Fruit fly (Drosophila melanogaster) whole organism, wandering third instar larva: ENCODE measurements around the gene Spn.

Source experiments
- Abd-B ChIP-seq: fragments of >200 bp; optimal IDR thresholded peaks from 2 replicates; lab custom pipeline; 2017; ENCODE audit warnings: missing biosample characterization, missing genetic modification characterization
- Myc ChIP-seq: fragments of >200 bp; optimal IDR thresholded peaks from 2 replicates; lab custom pipeline; 2017
- br ChIP-seq: fragments of 200-800 bp; sonication (Bioruptor generic); optimal IDR thresholded peaks from 2 replicates; lab custom pipeline; 2016; ENCODE audit warnings: missing biosample characterization, missing genetic modification characterization
- brk ChIP-seq: fragments of 200-800 bp; sonication (Bioruptor generic); optimal IDR thresholded peaks from 2 replicates; lab custom pipeline; 2016; ENCODE audit warnings: missing biosample characterization, mild to moderate bottlenecking, missing genetic modification characterization
- dmrt93B ChIP-seq: fragments of 200-800 bp; sonication (Bioruptor generic); optimal IDR thresholded peaks from 2 replicates; lab custom pipeline; 2018; ENCODE audit warnings: missing biosample characterization, mild to moderate bottlenecking, missing genetic modification characterization
- ey ChIP-seq: fragments of 200-800 bp; sonication (Bioruptor generic); optimal IDR thresholded peaks from 2 replicates; lab custom pipeline; 2016; ENCODE audit warnings: missing biosample characterization, missing genetic modification characterization
- foxo ChIP-seq, 2 experiments: fragments of 200-800 bp; sonication (Bioruptor generic); optimal IDR thresholded peaks; 2 replicates in 1 of 2; 3 replicates in 1 of 2; lab custom pipeline; 2016 to 2017; ENCODE audit warnings: missing biosample characterization in 2 of 2, missing genetic modification characterization in 2 of 2
- h ChIP-seq: fragments of 200-800 bp; sonication (Bioruptor generic); optimal IDR thresholded peaks from 3 replicates; lab custom pipeline; 2016; ENCODE audit warnings: missing biosample characterization, mild to moderate bottlenecking, missing genetic modification characterization
- pan ChIP-seq: fragments of >200 bp; optimal IDR thresholded peaks from 2 replicates; lab custom pipeline; 2017
- psq ChIP-seq: fragments of 200-800 bp; sonication (Bioruptor generic); optimal IDR thresholded peaks from 3 replicates; lab custom pipeline; 2017; ENCODE audit warnings: missing biosample characterization, mild to moderate bottlenecking, missing genetic modification characterization, moderate library complexity
- sage ChIP-seq: fragments of 200-800 bp; sonication (Bioruptor generic); optimal IDR thresholded peaks from 2 replicates; lab custom pipeline; 2016; ENCODE audit warnings: missing biosample characterization, mild to moderate bottlenecking, missing genetic modification characterization
- sv ChIP-seq: fragments of 200-800 bp; sonication (Bioruptor generic); optimal IDR thresholded peaks from 3 replicates; lab custom pipeline; 2016; ENCODE audit warnings: missing biosample characterization, missing genetic modification characterization
- woc ChIP-seq: sonication (Bioruptor generic); optimal IDR thresholded peaks from 2 replicates; lab custom pipeline; 2016; ENCODE audit warnings: missing biosample characterization, mild to moderate bottlenecking, missing genetic modification characterization

dm6 chr3L:2581343-2581825, 27.3 kb upstream of the Spn start:
- peak; percentile 72 for TF ChIP-seq br (GFP tag; lab: Kevin White, UChicago)
- TF ChIP-seq sage (GFP tag; lab: Kevin White, UChicago): peak; percentile 53
- peak; percentile 63 for TF ChIP-seq ey
- TF ChIP-seq woc (GFP tag; lab: Kevin White, UChicago): peak; percentile 33
- peak in 1 of 2 experiments; percentile 64 for TF ChIP-seq foxo (GFP tag; optimal IDR thresholded peaks at IDR 0.05; lab: Kevin White, UChicago)
- TF ChIP-seq sv (GFP tag; lab: Kevin White, UChicago): peak; percentile 66
- TF ChIP-seq pan (lab: Kevin White, UChicago): no peak
- no peak for TF ChIP-seq brk (GFP tag; lab: Kevin White, UChicago)
- no peak for TF ChIP-seq Abd-B (GFP tag; lab: Kevin White, UChicago)
- peak; percentile 71 for TF ChIP-seq h
- TF ChIP-seq Myc (lab: Kevin White, UChicago): no peak
- TF ChIP-seq dmrt93B (GFP tag; lab: Kevin White, UChicago): peak; percentile 44
- peak; percentile 69 for TF ChIP-seq psq (GFP tag; lab: Kevin White, UChicago)
